Fruit fly (Drosophila melanogaster) whole organism, pupa: Measurements from ENCODE around the gene twe.

Experiments used
- CG10348 ChIP-seq: fragments of 200-800 bp; sonication (Bioruptor generic); IDR thresholded peaks from 2 replicates; pipeline ENCODE4 v1.3.6; 2022; ENCODE audit warnings: missing biosample characterization, missing genetic modification characterization
- CG12605 ChIP-seq: fragments of 200-800 bp; sonication (Bioruptor generic); IDR thresholded peaks from 2 replicates; pipeline ENCODE4 v1.3.6; 2022; ENCODE audit warnings: missing biosample characterization, missing genetic modification characterization
- CG13204 ChIP-seq: fragments of 200-800 bp; sonication (Bioruptor generic); optimal IDR thresholded peaks from 2 replicates; lab custom pipeline; 2018; ENCODE audit warnings: missing biosample characterization, mild to moderate bottlenecking, missing genetic modification characterization, moderate library complexity
- CG14655 ChIP-seq: fragments of 200-800 bp; sonication (Bioruptor generic); optimal IDR thresholded peaks from 3 replicates; lab custom pipeline; 2017; ENCODE audit warnings: mild to moderate bottlenecking, missing biosample characterization, missing genetic modification reagents, missing genetic modification characterization
- CG15710 ChIP-seq: fragments of 200-800 bp; sonication (Bioruptor generic); optimal IDR thresholded peaks from 2 replicates; lab custom pipeline; 2018; ENCODE audit warnings: missing biosample characterization, mild to moderate bottlenecking, missing genetic modification characterization, moderate library complexity
- CG17806 ChIP-seq: fragments of 200-800 bp; sonication (Bioruptor generic); optimal IDR thresholded peaks from 2 replicates; lab custom pipeline; 2018; ENCODE audit warnings: missing biosample characterization, mild to moderate bottlenecking, missing genetic modification characterization, moderate library complexity
- CG32121 ChIP-seq: fragments of 200-800 bp; sonication (Bioruptor generic); IDR thresholded peaks from 2 replicates; pipeline ENCODE4 v1.3.6; 2022; ENCODE audit warnings: missing biosample characterization, missing genetic modification characterization
- CG34367 ChIP-seq: fragments of 200-800 bp; sonication (Bioruptor generic); optimal IDR thresholded peaks from 2 replicates; lab custom pipeline; 2018; ENCODE audit warnings: missing biosample characterization, mild to moderate bottlenecking, missing genetic modification characterization
- CG4496 ChIP-seq: fragments of 200-800 bp; sonication (Bioruptor generic); IDR thresholded peaks from 3 replicates; pipeline ENCODE4 v1.3.6; 2022; ENCODE audit warnings: missing biosample characterization, missing genetic modification characterization
- CG8159 ChIP-seq: fragments of 200-800 bp; sonication (Bioruptor generic); optimal IDR thresholded peaks from 3 replicates; lab custom pipeline; 2018; ENCODE audit warnings: missing biosample characterization, mild to moderate bottlenecking, missing genetic modification characterization, moderate library complexity
- CG8301 ChIP-seq: fragments of 200-800 bp; sonication (Bioruptor generic); optimal IDR thresholded peaks from 2 replicates; lab custom pipeline; 2018; ENCODE audit warnings: missing biosample characterization, mild to moderate bottlenecking, missing genetic modification characterization
- CG9948 ChIP-seq: fragments of 200-800 bp; sonication (Bioruptor generic); optimal IDR thresholded peaks from 2 replicates; lab custom pipeline; 2018; ENCODE audit warnings: missing biosample characterization, mild to moderate bottlenecking, missing genetic modification characterization, moderate library complexity
- D1 ChIP-seq: fragments of 200-800 bp; sonication (Bioruptor generic); optimal IDR thresholded peaks from 2 replicates; lab custom pipeline; 2018; ENCODE audit warnings: missing biosample characterization, mild to moderate bottlenecking, missing genetic modification characterization, moderate library complexity
- EcR ChIP-seq: fragments of 200-800 bp; sonication (Bioruptor generic); optimal IDR thresholded peaks from 3 replicates; lab custom pipeline; 2019; ENCODE audit warnings: missing biosample characterization, missing genetic modification characterization, mild to moderate bottlenecking, moderate library complexity, missing genetic modification reagents
- Ets98B ChIP-seq: fragments of 200-800 bp; sonication (Bioruptor generic); IDR thresholded peaks from 2 replicates; pipeline ENCODE4 v1.3.6; 2022; ENCODE audit warnings: missing biosample characterization, missing genetic modification characterization
- Pif1A ChIP-seq: fragments of 200-800 bp; sonication (Bioruptor generic); optimal IDR thresholded peaks from 3 replicates; lab custom pipeline; 2016; ENCODE audit warnings: missing biosample characterization, missing genetic modification characterization
- Pif1B ChIP-seq: fragments of 200-800 bp; sonication (Bioruptor generic); optimal IDR thresholded peaks from 3 replicates; lab custom pipeline; 2016; ENCODE audit warnings: missing biosample characterization, missing genetic modification characterization
- Snoo ChIP-seq: fragments of 200-800 bp; sonication (Bioruptor generic); optimal IDR thresholded peaks from 3 replicates; lab custom pipeline; 2017; ENCODE audit warnings: missing biosample characterization, mild to moderate bottlenecking, missing genetic modification characterization, inconsistent platforms
- fd96Ca ChIP-seq: fragments of 200-800 bp; sonication (Bioruptor generic); IDR thresholded peaks from 3 replicates; pipeline ENCODE4 v1.3.6; 2022; ENCODE audit warnings: missing biosample characterization, missing genetic modification characterization
- gl ChIP-seq: fragments of 200-800 bp; sonication (Bioruptor generic); optimal IDR thresholded peaks from 2 replicates; lab custom pipeline; 2018; ENCODE audit warnings: missing biosample characterization, mild to moderate bottlenecking, missing genetic modification characterization
- rn ChIP-seq: fragments of 200-800 bp; sonication (Bioruptor generic); IDR thresholded peaks from 2 replicates; pipeline ENCODE4 v1.3.6; 2022; ENCODE audit warnings: missing biosample characterization, missing genetic modification characterization

The twe gene

DNA sequence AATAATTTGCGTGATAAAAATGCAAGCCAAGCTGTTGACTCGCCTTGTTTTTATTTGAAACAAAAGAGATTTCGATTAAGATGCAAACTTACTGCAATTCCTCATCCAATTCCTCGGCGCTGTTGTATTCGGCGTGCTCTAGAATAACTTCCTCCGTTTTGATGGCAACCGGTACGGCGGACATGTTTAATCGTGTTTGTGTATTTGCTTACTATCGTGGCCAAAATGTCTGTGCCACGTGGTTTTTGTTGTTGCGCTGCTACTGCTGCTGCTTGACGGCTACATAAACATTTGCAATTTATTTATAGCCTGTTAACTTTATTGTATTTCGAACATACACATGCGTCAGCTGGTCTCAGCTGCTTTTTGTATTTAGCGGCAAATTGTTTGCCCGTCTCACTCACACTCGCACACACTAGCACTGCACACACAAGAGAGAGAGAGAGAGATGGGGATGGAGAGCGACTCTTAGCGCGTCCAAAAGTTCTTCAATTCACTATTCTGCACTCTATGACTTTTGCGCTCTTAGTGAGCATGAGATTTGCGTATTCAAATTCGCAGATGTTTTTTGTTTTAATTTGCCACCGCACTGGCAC, 25.4 kb upstream of the twe start:
- TF ChIP-seq gl (tag; lab: Kevin White, UChicago) (no peak), CG13204 (no peak), Ets98B (GFP tag; lab: Robert Waterston, UW) (no peak), rn (GFP tag; lab: Robert Waterston, UW) (no peak), Pif1A (GFP tag; lab: Kevin White, UChicago) (no peak), CG9948 (tag; lab: Kevin White, UChicago) (no peak), Snoo (tag; lab: Kevin White, UChicago) (no peak), CG15710 (tag; lab: Kevin White, UChicago) (no peak), CG10348 (no peak), CG32121 (GFP tag; lab: Robert Waterston, UW) (no peak), CG12605 (no peak)

- TF ChIP-seq CG32121 (GFP tag; lab: Robert Waterston, UW) (no peak), CG10348 (no peak), EcR (GFP tag; lab: Kevin White, UChicago) (peak; percentile 57), rn (GFP tag; lab: Robert Waterston, UW) (no peak), fd96Ca (no peak), CG34367 (peak; percentile 60), Snoo (tag; lab: Kevin White, UChicago) (peak; percentile 49), CG17806 (peak; percentile 75), CG12605 (no peak), gl (tag; lab: Kevin White, UChicago) (peak; percentile 76), Pif1A (GFP tag; lab: Kevin White, UChicago) (peak; percentile 83), CG8159 (tag; lab: Kevin White, UChicago) (peak; percentile 80), Ets98B (GFP tag; lab: Robert Waterston, UW) (no peak), CG14655 (GFP tag; lab: Kevin White, UChicago) (peak; percentile 81), D1 (tag; lab: Kevin White, UChicago) (no peak), CG15710 (tag; lab: Kevin White, UChicago) (peak; percentile 62), Pif1B (GFP tag; lab: Kevin White, UChicago) (peak; percentile 79), CG9948 (tag; lab: Kevin White, UChicago) (peak; percentile 74), CG8301 (tag; lab: Kevin White, UChicago) (peak; percentile 79), CG4496 (GFP tag; lab: Robert Waterston, UW) (no peak), CG13204 (peak; percentile 71)
Observed at dm6 chr2L:16286360-16287005, 24.8 kb upstream of the twe start.

dm6 chr2L:16285692-16286359, 24.1 kb upstream of the twe start:
- TF ChIP-seq EcR (GFP tag; lab: Kevin White, UChicago) (no peak), rn (GFP tag; lab: Robert Waterston, UW) (no peak), CG13204 (peak; percentile 39), fd96Ca (no peak), Ets98B (GFP tag; lab: Robert Waterston, UW) (no peak), D1 (tag; lab: Kevin White, UChicago) (peak; percentile 22), Pif1B (GFP tag; lab: Kevin White, UChicago) (peak; percentile 87), CG4496 (GFP tag; lab: Robert Waterston, UW) (no peak), CG8301 (tag; lab: Kevin White, UChicago) (peak; percentile 83), CG9948 (tag; lab: Kevin White, UChicago) (peak; percentile 87), CG32121 (GFP tag; lab: Robert Waterston, UW) (no peak), Snoo (tag; lab: Kevin White, UChicago) (peak; percentile 86), CG14655 (GFP tag; lab: Kevin White, UChicago) (peak; percentile 86), Pif1A (GFP tag; lab: Kevin White, UChicago) (peak; percentile 77), gl (tag; lab: Kevin White, UChicago) (peak; percentile 70), CG15710 (tag; lab: Kevin White, UChicago) (peak; percentile 84), CG10348 (no peak), CG8159 (tag; lab: Kevin White, UChicago) (peak; percentile 90), CG17806 (peak; percentile 92), CG12605 (no peak), CG34367 (peak; percentile 83)

- TF ChIP-seq CG32121 (GFP tag; lab: Robert Waterston, UW) (no peak), CG17806 (peak; percentile 34), CG9948 (tag; lab: Kevin White, UChicago) (peak; percentile 33), EcR (GFP tag; lab: Kevin White, UChicago) (peak; percentile 60), gl (tag; lab: Kevin White, UChicago) (peak; percentile 30), Pif1A (GFP tag; lab: Kevin White, UChicago) (peak; percentile 65), CG8159 (tag; lab: Kevin White, UChicago) (peak; percentile 65), CG13204 (peak; percentile 68), Ets98B (GFP tag; lab: Robert Waterston, UW) (no peak), CG34367 (peak; percentile 38), CG15710 (tag; lab: Kevin White, UChicago) (peak; percentile 52), fd96Ca (no peak), CG12605 (no peak), D1 (tag; lab: Kevin White, UChicago) (peak; percentile 48), CG4496 (GFP tag; lab: Robert Waterston, UW) (no peak), rn (GFP tag; lab: Robert Waterston, UW) (no peak), Snoo (tag; lab: Kevin White, UChicago) (peak; percentile 70), CG14655 (GFP tag; lab: Kevin White, UChicago) (peak; percentile 64), CG10348 (no peak), CG8301 (tag; lab: Kevin White, UChicago) (peak; percentile 65), Pif1B (GFP tag; lab: Kevin White, UChicago) (peak; percentile 45)
Observed at dm6 chr2L:16284306-16285299, 22.9 kb upstream of the twe start.
